Fruit fly (Drosophila melanogaster): ENCODE results near the gene EMC5.

The EMC5 gene

dm6 chr2L:18948724-18949108 lies 38.8 kb upstream of the EMC5 start, which contains the start of gene CG10428:
Gene CG10428 (plus strand): TSS chr2L:18948884.
- TF ChIP-seq Vsx2 (GFP tag; optimal IDR thresholded peaks at IDR 0.05; ENCODE audit: partially characterized antibody) (no peak), Myc (optimal IDR thresholded peaks at IDR 0.05) (peak; percentile 14)

- no peak for TF ChIP-seq OdsH (GFP tag; optimal IDR thresholded peaks at IDR 0.05)
- TF ChIP-seq Hr83 (GFP tag; optimal IDR thresholded peaks at IDR 0.05; ENCODE audit: poor library complexity, severe bottlenecking): peak; percentile 10
- no peak for TF ChIP-seq sage (GFP tag; optimal IDR thresholded peaks at IDR 0.05)
- TF ChIP-seq Hnf4 (GFP tag; optimal IDR thresholded peaks at IDR 0.05): peak; percentile 48
- no peak for TF ChIP-seq fru (GFP tag; optimal IDR thresholded peaks at IDR 0.05)
- TF ChIP-seq rgr (GFP tag; optimal IDR thresholded peaks at IDR 0.05): peak; percentile 23
- no peak for TF ChIP-seq CG32264 (GFP tag; optimal IDR thresholded peaks at IDR 0.05)
- no peak for TF ChIP-seq HLH106 (tag; optimal IDR thresholded peaks at IDR 0.05)
- no peak for TF ChIP-seq CrebA (GFP tag; optimal IDR thresholded peaks at IDR 0.05; ENCODE audit: borderline replicate concordance)
- no peak for TF ChIP-seq Myc (optimal IDR thresholded peaks at IDR 0.05)
- no peak for TF ChIP-seq Rel (GFP tag; optimal IDR thresholded peaks at IDR 0.05)
- TF ChIP-seq Rel (tag; optimal IDR thresholded peaks at IDR 0.05): peak; percentile 25
- peak; percentile 33 for TF ChIP-seq Jra (GFP tag; optimal IDR thresholded peaks at IDR 0.05)
- no peak for TF ChIP-seq Abd-B (GFP tag; optimal IDR thresholded peaks at IDR 0.05)
- no peak for TF ChIP-seq ey (GFP tag; optimal IDR thresholded peaks at IDR 0.05)
- TF ChIP-seq dl (GFP tag; optimal IDR thresholded peaks at IDR 0.05; ENCODE audit: insufficient read depth in 1 of 2, partially characterized antibody in 2 of 2): no peak
- TF ChIP-seq usp (GFP tag; optimal IDR thresholded peaks at IDR 0.05): no peak
- no peak for TF ChIP-seq psq (GFP tag; optimal IDR thresholded peaks at IDR 0.05)
- TF ChIP-seq dsf (GFP tag; optimal IDR thresholded peaks at IDR 0.05; ENCODE audit: borderline replicate concordance): peak; percentile 4
- TF ChIP-seq brk (GFP tag; optimal IDR thresholded peaks at IDR 0.05): peak; percentile 74
- no peak for TF ChIP-seq CG9705 (GFP tag; optimal IDR thresholded peaks at IDR 0.05)
Measured at dm6 chr2L:18951674-18952073, 35.8 kb upstream of the EMC5 start, which contains the start of gene Nedd8. Gene Nedd8 (minus strand): TSS chr2L:18951837.

dm6 chr2L:18953512-18954254 lies 33.8 kb upstream of the EMC5 start:
- TF ChIP-seq br (GFP tag; optimal IDR thresholded peaks at IDR 0.05) (no peak), Hr78 (GFP tag; optimal IDR thresholded peaks at IDR 0.05) (no peak), dmrt93B (GFP tag; optimal IDR thresholded peaks at IDR 0.05) (no peak), ey (GFP tag; optimal IDR thresholded peaks at IDR 0.05) (no peak), Hnf4 (GFP tag; optimal IDR thresholded peaks at IDR 0.05) (no peak), lola (GFP tag; optimal IDR thresholded peaks at IDR 0.05) (no peak), OdsH (GFP tag; optimal IDR thresholded peaks at IDR 0.05) (peak; percentile 31), rgr (GFP tag; optimal IDR thresholded peaks at IDR 0.05) (peak; percentile 1), Dif (GFP tag; optimal IDR thresholded peaks at IDR 0.05; ENCODE audit: partially characterized antibody) (no peak), psq (GFP tag; optimal IDR thresholded peaks at IDR 0.05) (peak; percentile 27), HLH106 (tag; optimal IDR thresholded peaks at IDR 0.05) (peak; percentile 46), foxo (GFP tag; optimal IDR thresholded peaks at IDR 0.05) (peak in 1 of 2 experiments; percentile 38), Abd-B (GFP tag; optimal IDR thresholded peaks at IDR 0.05) (no peak), CG32264 (GFP tag; optimal IDR thresholded peaks at IDR 0.05) (no peak), woc (GFP tag; optimal IDR thresholded peaks at IDR 0.05) (no peak), pan (optimal IDR thresholded peaks at IDR 0.05) (no peak), GATAd (GFP tag; optimal IDR thresholded peaks at IDR 0.05) (no peak), Rel (GFP tag; optimal IDR thresholded peaks at IDR 0.05) (no peak), Rel (tag; optimal IDR thresholded peaks at IDR 0.05) (no peak), CrebA (GFP tag; optimal IDR thresholded peaks at IDR 0.05; ENCODE audit: borderline replicate concordance) (no peak), Mio (GFP tag; optimal IDR thresholded peaks at IDR 0.05) (no peak), Dfd (GFP tag; optimal IDR thresholded peaks at IDR 0.05) (no peak), sage (GFP tag; optimal IDR thresholded peaks at IDR 0.05) (no peak), jim (GFP tag; optimal IDR thresholded peaks at IDR 0.05) (no peak), N (GFP tag; optimal IDR thresholded peaks at IDR 0.05) (no peak), brk (GFP tag; optimal IDR thresholded peaks at IDR 0.05) (no peak), sv (GFP tag; optimal IDR thresholded peaks at IDR 0.05) (no peak), dl (GFP tag; optimal IDR thresholded peaks at IDR 0.05; ENCODE audit: insufficient read depth in 1 of 2, partially characterized antibody in 2 of 2) (no peak), Myc (optimal IDR thresholded peaks at IDR 0.05) (no peak), dsf (GFP tag; optimal IDR thresholded peaks at IDR 0.05; ENCODE audit: borderline replicate concordance) (no peak), Vsx2 (GFP tag; optimal IDR thresholded peaks at IDR 0.05; ENCODE audit: partially characterized antibody) (no peak), Sp1 (GFP tag; optimal IDR thresholded peaks at IDR 0.05) (peak; percentile 21), h (GFP tag; optimal IDR thresholded peaks at IDR 0.05) (no peak), CG9705 (GFP tag; optimal IDR thresholded peaks at IDR 0.05) (no peak), tai (GFP tag; optimal IDR thresholded peaks at IDR 0.05) (no peak), Hr83 (GFP tag; optimal IDR thresholded peaks at IDR 0.05; ENCODE audit: poor library complexity, severe bottlenecking) (no peak), Jra (GFP tag; optimal IDR thresholded peaks at IDR 0.05) (no peak), fru (GFP tag; optimal IDR thresholded peaks at IDR 0.05) (peak; percentile 10), usp (GFP tag; optimal IDR thresholded peaks at IDR 0.05) (no peak)

Measured in whole organism, wandering third instar larva.